Worm (Caenorhabditis elegans) whole organism, L2 larva: Measurements from ENCODE around the gene F46G11.2.

Experiments used
- ZK546.5 ChIP-seq: sonication (generic microtip); optimal IDR thresholded peaks from 2 replicates; lab custom pipeline; 2017; ENCODE audit warnings: missing biosample characterization, missing genetic modification characterization
- ceh-82 ChIP-seq: fragments of 150-350 bp; optimal IDR thresholded peaks from 2 replicates; lab custom pipeline; 2014; ENCODE audit warnings: missing biosample characterization, missing genetic modification characterization
- nhr-12 ChIP-seq: fragments of 150-350 bp; optimal IDR thresholded peaks from 2 replicates; lab custom pipeline; 2014; ENCODE audit warnings: missing biosample characterization, missing genetic modification characterization
- nhr-77 ChIP-seq: fragments of 150-350 bp; optimal IDR thresholded peaks from 2 replicates; lab custom pipeline; 2014; ENCODE audit warnings: missing biosample characterization, missing genetic modification characterization
- zag-1 ChIP-seq: fragments of 150-350 bp; optimal IDR thresholded peaks from 2 replicates; lab custom pipeline; 2014; ENCODE audit warnings: missing biosample characterization, missing genetic modification characterization
- ztf-11 ChIP-seq: sonication (generic microtip); optimal IDR thresholded peaks from 2 replicates; lab custom pipeline; 2017; ENCODE audit warnings: missing biosample characterization, missing genetic modification characterization

DNA sequence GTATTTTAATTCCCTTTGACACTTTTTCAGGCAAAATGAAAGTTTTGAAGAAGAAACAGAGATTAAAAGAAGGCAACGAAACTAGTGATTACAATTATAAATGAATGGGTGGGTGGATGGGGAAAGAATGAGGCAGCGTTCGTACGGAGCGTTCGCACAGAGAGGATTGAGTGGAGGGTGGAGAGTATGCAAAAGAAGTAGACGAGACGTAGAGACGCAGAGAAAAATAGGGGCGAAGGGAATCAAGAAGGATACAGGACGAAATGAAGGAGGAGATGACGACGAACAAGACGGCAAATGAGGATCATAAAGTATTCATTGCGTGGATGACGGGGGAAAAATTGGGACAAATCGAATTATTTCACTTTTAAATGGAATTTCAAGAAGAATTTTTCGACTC is 23.2 kb upstream of the F46G11.2 start:
- TF ChIP-seq ceh-82 (tag; lab: Kevin White, UChicago): no peak
- no peak for TF ChIP-seq zag-1 (tag; lab: Kevin White, UChicago)
- no peak for TF ChIP-seq ztf-11 (tag; lab: Kevin White, UChicago)
- TF ChIP-seq nhr-12 (tag; lab: Kevin White, UChicago): no peak
- TF ChIP-seq nhr-77 (tag; lab: Kevin White, UChicago): no peak
- no peak for TF ChIP-seq ZK546.5 (tag; lab: Kevin White, UChicago)
